Fruit fly (Drosophila melanogaster): ENCODE data around the gene Srpk79D.
A peak's percentile ranks its signal among the peaks of the same experiment; 100 is the strongest.

Gene Srpk79D

dm6 chr3L:22267248-22267957 lies 6.4 kb upstream of the Srpk79D start, which contains the start of gene Csp (continued):
- TF ChIP-seq CG10631 (GFP tag; optimal IDR thresholded peaks at IDR 0.05) (no peak), fkh (GFP tag; optimal IDR thresholded peaks at IDR 0.05) (no peak), CG8632 (GFP tag; optimal IDR thresholded peaks at IDR 0.05) (no peak), CG34406 (GFP tag; optimal IDR thresholded peaks at IDR 0.05) (peak; percentile 6), Sox14 (GFP tag; optimal IDR thresholded peaks at IDR 0.05) (no peak), Gug (GFP tag; IDR thresholded peaks at IDR 0.05) (peak; percentile 47; the same call in 1 of the 2 replicates), Blimp-1 (GFP tag; optimal IDR thresholded peaks at IDR 0.05) (peak; percentile 18), Eip78C (GFP tag) (peak; percentile 78), CG6163 (GFP tag; IDR thresholded peaks at IDR 0.05) (peak; percentile 47; the same call in 1 of the 3 replicates)

dm6 chr3L:22275989-22276388 lies 2.2 kb downstream of the Srpk79D start:
- TF ChIP-seq CG6808 (GFP tag; optimal IDR thresholded peaks at IDR 0.05) (peak; percentile 10), Hr39 (GFP tag; optimal IDR thresholded peaks at IDR 0.05) (no peak), esn (GFP tag; optimal IDR thresholded peaks at IDR 0.05) (no peak), salr (GFP tag; optimal IDR thresholded peaks at IDR 0.05) (no peak), CG8632 (GFP tag; optimal IDR thresholded peaks at IDR 0.05) (no peak), Eip93F (GFP tag; optimal IDR thresholded peaks at IDR 0.05) (no peak), Hr4 (GFP tag; optimal IDR thresholded peaks at IDR 0.05) (peak; percentile 2), Blimp-1 (GFP tag; optimal IDR thresholded peaks at IDR 0.05) (no peak), acj6 (GFP tag; optimal IDR thresholded peaks at IDR 0.05) (no peak), Smox (GFP tag; optimal IDR thresholded peaks at IDR 0.05) (no peak), CG6163 (GFP tag; IDR thresholded peaks at IDR 0.05) (no peak), CG9139 (GFP tag; optimal IDR thresholded peaks at IDR 0.05) (no peak), dsx (GFP tag; optimal IDR thresholded peaks at IDR 0.05; ENCODE audit: poor library complexity, severe bottlenecking) (no peak), fd59A (GFP tag; optimal IDR thresholded peaks at IDR 0.05) (no peak), CG6792 (GFP tag; optimal IDR thresholded peaks at IDR 0.05) (no peak), CG11762 (GFP tag; optimal IDR thresholded peaks at IDR 0.05; ENCODE audit: insufficient read depth) (no peak), CG1621 (tag; optimal IDR thresholded peaks at IDR 0.05) (no peak), CG8119 (GFP tag; IDR thresholded peaks at IDR 0.05) (0 out of 3 replicates have a peak, but pooled peaks have one; percentile 23), dac (GFP tag; optimal IDR thresholded peaks at IDR 0.05) (no peak), Hr38 (GFP tag; optimal IDR thresholded peaks at IDR 0.05) (no peak), Ets21C (GFP tag; optimal IDR thresholded peaks at IDR 0.05) (no peak), Ets96B (tag; optimal IDR thresholded peaks at IDR 0.05) (no peak), eg (GFP tag; IDR thresholded peaks at IDR 0.05) (peak; percentile 33; the same call in 1 of the 3 replicates), CG4318 (GFP tag; optimal IDR thresholded peaks at IDR 0.05) (no peak), spab (GFP tag; optimal IDR thresholded peaks at IDR 0.05) (no peak), Lpt (GFP tag; optimal IDR thresholded peaks at IDR 0.05) (no peak), CG3919 (GFP tag; optimal IDR thresholded peaks at IDR 0.05) (peak; percentile 15), CG16779 (tag; optimal IDR thresholded peaks at IDR 0.05) (no peak), CG7368 (GFP tag; optimal IDR thresholded peaks at IDR 0.05) (no peak), CG8319 (GFP tag; optimal IDR thresholded peaks at IDR 0.05) (no peak), Sox102F (GFP tag; optimal IDR thresholded peaks at IDR 0.05) (no peak), cyc (GFP tag; optimal IDR thresholded peaks at IDR 0.05) (no peak), Met (GFP tag; optimal IDR thresholded peaks at IDR 0.05) (no peak), ss (GFP tag; optimal IDR thresholded peaks at IDR 0.05) (no peak), CG32006 (GFP tag; optimal IDR thresholded peaks at IDR 0.05) (peak; percentile 4), fd85E (GFP tag; optimal IDR thresholded peaks at IDR 0.05) (no peak), Sox15 (GFP tag; optimal IDR thresholded peaks at IDR 0.05) (no peak), CG6854 (GFP tag; optimal IDR thresholded peaks at IDR 0.05) (no peak), CG6276 (GFP tag; optimal IDR thresholded peaks at IDR 0.05) (no peak), CG10669 (GFP tag; optimal IDR thresholded peaks at IDR 0.05) (no peak), CG31627 (GFP tag; optimal IDR thresholded peaks at IDR 0.05) (no peak), achi (GFP tag; optimal IDR thresholded peaks at IDR 0.05) (no peak), CG11294 (GFP tag; IDR thresholded peaks at IDR 0.05) (no peak)
